Fruit fly (Drosophila melanogaster) whole organism, wandering third instar larva: ENCODE results near the gene foi.

Source experiments
- GATAd ChIP-seq: sonication (Bioruptor generic); optimal IDR thresholded peaks from 2 replicates; lab custom pipeline; 2016; ENCODE audit warnings: missing biosample characterization, missing genetic modification characterization
- Hnf4 ChIP-seq: fragments of 200-800 bp; sonication (Bioruptor generic); optimal IDR thresholded peaks from 2 replicates; lab custom pipeline; 2016; ENCODE audit warnings: missing biosample characterization, mild to moderate bottlenecking, missing genetic modification characterization
- Mio ChIP-seq: sonication (Bioruptor generic); optimal IDR thresholded peaks from 2 replicates; lab custom pipeline; 2016; ENCODE audit warnings: missing biosample characterization, missing genetic modification characterization
- Myc ChIP-seq: fragments of >200 bp; optimal IDR thresholded peaks from 2 replicates; lab custom pipeline; 2017
- OdsH ChIP-seq: fragments of 200-800 bp; sonication (Bioruptor generic); optimal IDR thresholded peaks from 2 replicates; lab custom pipeline; 2016; ENCODE audit warnings: missing biosample characterization, mild to moderate bottlenecking, missing genetic modification characterization

dm6 chr3L:8559754-8560328 lies 34.8 kb downstream of the foi start:
- TF ChIP-seq Hnf4 (GFP tag; lab: Kevin White, UChicago) = no peak
- TF ChIP-seq Mio (GFP tag; lab: Kevin White, UChicago) = no peak
- no peak for TF ChIP-seq OdsH (GFP tag; lab: Kevin White, UChicago)
- TF ChIP-seq Myc (lab: Kevin White, UChicago) = no peak
- TF ChIP-seq GATAd (GFP tag; lab: Kevin White, UChicago) = no peak
